Worm (Caenorhabditis elegans): Measurements from ENCODE around the gene B0252.5.

The B0252.5 gene

DNA sequence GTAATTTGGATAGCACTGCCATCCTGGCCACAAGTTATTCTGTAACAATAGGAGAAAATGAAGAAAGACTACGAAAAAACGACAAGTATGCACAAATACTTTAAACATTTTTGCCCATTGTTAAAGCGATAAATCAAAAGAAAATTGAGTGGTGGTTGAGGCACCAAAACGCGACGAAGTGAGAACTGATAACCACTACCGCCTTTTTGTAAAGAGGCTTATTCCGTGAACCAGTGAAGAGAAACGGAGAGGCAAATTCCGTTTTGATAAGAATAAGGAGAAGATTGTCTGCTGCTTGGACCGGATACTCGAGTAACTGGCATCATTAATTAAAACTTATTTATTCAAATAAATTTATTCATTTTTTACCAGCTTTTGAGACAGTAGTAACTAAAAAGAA is 35.0 kb downstream of the B0252.5 start, which contains the start of gene pmp-1:
TSS of gene pmp-1 (minus strand) at position 39 of the 400 bp plus-strand sequence.
- TF ChIP-seq pax-3 (tag; optimal IDR thresholded peaks at IDR 0.05) (no peak), sup-37 (GFP tag; optimal IDR thresholded peaks at IDR 0.05) (no peak), fkh-8 (tag; optimal IDR thresholded peaks at IDR 0.05) (no peak), unc-86 (tag; optimal IDR thresholded peaks at IDR 0.05) (no peak), aha-1 (tag; optimal IDR thresholded peaks at IDR 0.05) (no peak), efl-1 (optimal IDR thresholded peaks at IDR 0.05) (no peak), efl-1 (GFP tag; optimal IDR thresholded peaks at IDR 0.05 in 1 of 2) (peak in 1 of 2 experiments; percentile 68), ama-1 (optimal IDR thresholded peaks at IDR 0.05) (no peak), nhr-28 (tag; optimal IDR thresholded peaks at IDR 0.05) (no peak), pqm-1 (tag; optimal IDR thresholded peaks at IDR 0.05) (peak; percentile 58), elt-3 (tag; optimal IDR thresholded peaks at IDR 0.05) (no peak), hlh-17 (GFP tag; optimal IDR thresholded peaks at IDR 0.05; ENCODE audit: borderline replicate concordance) (no peak), rnt-1 (tag; optimal IDR thresholded peaks at IDR 0.05) (no peak), elt-2 (tag; optimal IDR thresholded peaks at IDR 0.05) (peak; percentile 69), snpc-4 (tag; optimal IDR thresholded peaks at IDR 0.05) (no peak)

DNA sequence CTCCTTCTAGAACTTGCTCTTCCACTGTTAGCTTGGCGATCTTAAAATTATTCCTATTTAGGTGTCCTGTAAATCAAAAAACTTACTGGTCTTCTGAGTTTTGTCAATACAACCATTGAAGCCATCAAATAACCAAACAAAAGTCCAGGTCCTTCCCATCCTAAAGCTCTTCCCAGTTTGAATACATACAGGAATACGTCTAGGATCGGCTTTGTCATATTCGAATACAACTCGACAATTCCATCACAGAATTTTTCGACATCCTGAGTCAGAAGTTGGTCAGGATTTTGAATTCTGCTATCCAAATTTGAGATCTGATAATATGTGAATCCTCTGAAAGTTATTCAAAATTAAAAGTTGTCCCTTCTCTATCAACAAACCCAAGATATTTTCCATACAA is 36.3 kb downstream of the B0252.5 start:
- TF ChIP-seq efl-1 (optimal IDR thresholded peaks at IDR 0.05), result no peak
- TF ChIP-seq efl-1 (GFP tag; optimal IDR thresholded peaks at IDR 0.05 in 1 of 2), result peak in 1 of 2 experiments; percentile 85
- TF ChIP-seq dpl-1 (GFP tag; optimal IDR thresholded peaks at IDR 0.05), result no peak

DNA sequence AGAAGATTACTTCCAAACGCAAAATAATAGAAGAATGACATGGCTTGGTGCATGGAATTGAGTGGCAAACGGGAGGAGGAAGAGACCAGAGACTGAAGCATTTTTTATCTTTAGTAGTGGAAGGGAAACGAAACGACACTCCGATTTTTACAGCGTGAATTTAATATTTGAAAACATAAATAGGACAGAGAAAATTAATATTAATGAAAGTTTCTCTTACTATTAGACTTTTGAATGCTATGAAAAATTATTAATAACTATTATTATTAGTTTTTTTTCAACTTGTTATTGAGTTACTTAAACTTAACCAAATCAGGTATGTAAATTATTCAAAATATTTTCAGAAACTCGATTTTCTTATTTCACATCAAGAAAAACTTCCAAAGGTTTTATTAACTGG is 38.6 kb downstream of the B0252.5 start, which contains the start of gene C44B7.7:
TSS of gene C44B7.7 (minus strand) at position 101 of the 400 bp plus-strand sequence.
- TF ChIP-seq unc-98 (GFP tag; IDR thresholded peaks at IDR 0.05), result no peak
- TF ChIP-seq mdl-1 (tag; optimal IDR thresholded peaks at IDR 0.05), result no peak
- no peak for TF ChIP-seq lin-14 (GFP tag; optimal IDR thresholded peaks at IDR 0.05)
- no peak for TF ChIP-seq elt-3 (tag; optimal IDR thresholded peaks at IDR 0.05)
- no peak for TF ChIP-seq ama-1 (optimal IDR thresholded peaks at IDR 0.05)
- TF ChIP-seq rnt-1 (tag; optimal IDR thresholded peaks at IDR 0.05), result no peak
- TF ChIP-seq xbp-1 (tag; optimal IDR thresholded peaks at IDR 0.05), result no peak
- TF ChIP-seq hlh-4 (tag; optimal IDR thresholded peaks at IDR 0.05), result no peak
- TF ChIP-seq nhr-12 (tag; optimal IDR thresholded peaks at IDR 0.05), result no peak
- TF ChIP-seq swsn-7 (tag; optimal IDR thresholded peaks at IDR 0.05), result no peak
- TF ChIP-seq snu-23 (GFP tag; optimal IDR thresholded peaks at IDR 0.05), result no peak
- no peak for TF ChIP-seq ces-1 (GFP tag; optimal IDR thresholded peaks at IDR 0.05)

DNA sequence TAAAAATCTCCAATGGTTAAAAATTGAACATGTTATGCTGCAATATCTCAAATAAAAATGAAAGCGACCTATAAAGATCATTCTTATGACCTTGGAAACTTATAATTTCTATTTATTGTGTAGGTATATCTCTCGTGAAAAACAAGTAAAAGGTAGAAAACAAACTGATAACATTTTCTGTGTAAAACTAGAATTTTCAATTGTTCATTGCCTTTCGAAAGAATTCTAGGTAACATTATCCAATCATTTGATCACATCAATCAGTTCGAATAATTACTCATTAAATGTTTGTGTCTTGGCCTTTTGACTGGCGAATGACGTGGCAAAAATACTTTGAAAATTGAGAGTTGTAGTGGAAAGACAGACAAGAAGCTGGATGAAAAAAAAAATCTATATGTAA is 40.8 kb downstream of the B0252.5 start:
- TF ChIP-seq snpc-4 (tag; optimal IDR thresholded peaks at IDR 0.05) (no peak), nhr-71 (tag; optimal IDR thresholded peaks at IDR 0.05) (peak; percentile 22), fkh-10 (GFP tag; optimal IDR thresholded peaks at IDR 0.05) (no peak), lin-14 (GFP tag; optimal IDR thresholded peaks at IDR 0.05) (peak; percentile 29), lsy-2 (tag; optimal IDR thresholded peaks at IDR 0.05) (no peak), nhr-20 (tag; optimal IDR thresholded peaks at IDR 0.05) (peak; percentile 14), ztf-11 (tag; optimal IDR thresholded peaks at IDR 0.05) (no peak), grh-1 (GFP tag; IDR thresholded peaks at IDR 0.05) (peak; percentile 35; the same call in 1 of the 2 replicates), blmp-1 (tag; optimal IDR thresholded peaks at IDR 0.05) (peak; percentile 37), nhr-85 (tag) (peak; percentile 78), vab-15 (tag; optimal IDR thresholded peaks at IDR 0.05) (peak; percentile 62), aly-2 (tag; optimal IDR thresholded peaks at IDR 0.05) (no peak), elt-3 (tag; optimal IDR thresholded peaks at IDR 0.05) (peak in 1 of 6 experiments; percentile 55)

DNA sequence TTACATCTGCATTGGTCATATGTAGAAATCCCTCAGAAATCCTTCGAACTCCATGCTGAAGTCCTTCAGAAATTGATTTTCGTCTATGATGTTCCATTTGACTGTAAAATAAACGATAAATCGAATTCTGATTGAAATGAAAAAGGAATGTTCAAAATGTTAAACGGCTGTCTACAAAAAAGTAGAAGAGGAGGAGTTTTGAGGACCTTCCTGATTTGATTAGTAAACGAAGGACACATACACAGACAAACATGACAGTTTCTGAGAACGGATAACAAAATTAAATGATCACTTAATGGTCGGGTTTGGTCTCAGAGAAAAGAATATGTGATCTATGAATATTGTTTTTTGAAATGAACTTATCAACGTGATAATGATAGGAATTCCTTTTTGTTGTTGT is 41.7 kb downstream of the B0252.5 start, which contains the start of gene slc-36.5:
TSS of gene slc-36.5 (minus strand) at position 101 of the 400 bp plus-strand sequence.
- TF ChIP-seq lin-14 (GFP tag; optimal IDR thresholded peaks at IDR 0.05), result peak; percentile 13
- peak in 1 of 6 experiments; percentile 53 for TF ChIP-seq elt-3 (tag; optimal IDR thresholded peaks at IDR 0.05)
- TF ChIP-seq lin-35 (GFP tag; optimal IDR thresholded peaks at IDR 0.05), result no peak

Data from whole organism, L1 larva.